Fruit fly (Drosophila melanogaster): Measurements from ENCODE around the gene Phlpp.

Gene Phlpp

dm6 chr2L:19009130-19009529 is 49.8 kb upstream of the Phlpp start, which contains the start of gene RpL30 (continued):
- TF ChIP-seq Atf-2 (GFP tag; optimal IDR thresholded peaks at IDR 0.05) (peak; percentile 66), sisA (GFP tag; IDR thresholded peaks at IDR 0.05) (peak; percentile 56), gcm2 (GFP tag; optimal IDR thresholded peaks at IDR 0.05) (peak; percentile 87), vvl (GFP tag; IDR thresholded peaks at IDR 0.05) (peak; percentile 97), nmo (GFP tag; optimal IDR thresholded peaks at IDR 0.05) (peak; percentile 88), B-H2 (GFP tag; optimal IDR thresholded peaks at IDR 0.05) (peak; percentile 94), CG12769 (tag; optimal IDR thresholded peaks at IDR 0.05) (peak; percentile 94), lmd (GFP tag; IDR thresholded peaks at IDR 0.05) (peak; percentile 72), CG15514 (GFP tag; optimal IDR thresholded peaks at IDR 0.05) (peak; percentile 96), CG9727 (GFP tag; optimal IDR thresholded peaks at IDR 0.05) (peak; percentile 95), CG9609 (GFP tag; optimal IDR thresholded peaks at IDR 0.05) (peak; percentile 92), CG13624 (GFP tag; optimal IDR thresholded peaks at IDR 0.05) (peak; percentile 95), nerfin-2 (GFP tag; IDR thresholded peaks at IDR 0.05; ENCODE audit: partially characterized antibody) (no peak), CHES-1-like (GFP tag; optimal IDR thresholded peaks at IDR 0.05) (peak; percentile 96), CG2199 (GFP tag; IDR thresholded peaks at IDR 0.05) (peak; percentile 86), sna (GFP tag; IDR thresholded peaks at IDR 0.05; ENCODE audit: partially characterized antibody) (peak; percentile 19; the same call in 1 of the 2 replicates), CG10543 (GFP tag; optimal IDR thresholded peaks at IDR 0.05) (peak; percentile 95), gce (GFP tag; IDR thresholded peaks at IDR 0.05) (peak; percentile 94), vfl (GFP tag; optimal IDR thresholded peaks at IDR 0.05) (peak; percentile 85), CG18599 (GFP tag; optimal IDR thresholded peaks at IDR 0.05) (peak; percentile 96), sr (GFP tag; IDR thresholded peaks at IDR 0.05) (peak; percentile 89), tll (GFP tag; optimal IDR thresholded peaks at IDR 0.05) (peak in 1 of 2 experiments; percentile 23), CG8388 (GFP tag; optimal IDR thresholded peaks at IDR 0.05) (peak; percentile 82), CG7839 (tag; optimal IDR thresholded peaks at IDR 0.05) (peak; percentile 85), Poxn (GFP tag; IDR thresholded peaks at IDR 0.05) (no peak), tgo (GFP tag; IDR thresholded peaks at IDR 0.05) (peak; percentile 81), CG7928 (GFP tag; optimal IDR thresholded peaks at IDR 0.05) (peak; percentile 75), unpg (GFP tag; optimal IDR thresholded peaks at IDR 0.05) (peak; percentile 90), CG3726 (GFP tag; IDR thresholded peaks at IDR 0.05) (peak; percentile 81), Sox102F (GFP tag; optimal IDR thresholded peaks at IDR 0.05) (peak; percentile 59), CG17802 (tag; optimal IDR thresholded peaks at IDR 0.05) (peak; percentile 62), CG16813 (GFP tag; IDR thresholded peaks at IDR 0.05; ENCODE audit: partially characterized antibody) (peak; percentile 54; the same call in 2 of the 3 replicates), prd (optimal IDR thresholded peaks at IDR 0.05) (no peak), prd (GFP tag; IDR thresholded peaks at IDR 0.05) (peak; percentile 71), cato (GFP tag; optimal IDR thresholded peaks at IDR 0.05; ENCODE audit: borderline replicate concordance) (peak; percentile 9), psq (GFP tag; optimal IDR thresholded peaks at IDR 0.05) (peak; percentile 79), slbo (GFP tag; IDR thresholded peaks at IDR 0.05) (peak; percentile 80), CG4404 (GFP tag; IDR thresholded peaks at IDR 0.05) (peak; percentile 52; the same call in 1 of the 2 replicates), CG7372 (GFP tag; IDR thresholded peaks at IDR 0.05) (peak; percentile 43; the same call in 1 of the 2 replicates), cad (GFP tag; optimal IDR thresholded peaks at IDR 0.05) (no peak), yki (optimal IDR thresholded peaks at IDR 0.05) (no peak), pros (GFP tag; optimal IDR thresholded peaks at IDR 0.05) (peak; percentile 31), bsh (GFP tag; optimal IDR thresholded peaks at IDR 0.05) (peak; percentile 81 to 82), CG17385 (GFP tag; optimal IDR thresholded peaks at IDR 0.05) (peak; percentile 99), CG11695 (GFP tag; IDR thresholded peaks at IDR 0.05) (peak; percentile 85), CG10267 (tag; optimal IDR thresholded peaks at IDR 0.05) (peak; percentile 92), Pdp1 (GFP tag; optimal IDR thresholded peaks at IDR 0.05) (peak; percentile 70 to 92), cg (GFP tag; optimal IDR thresholded peaks at IDR 0.05) (no peak), TFAM (GFP tag; optimal IDR thresholded peaks at IDR 0.05) (peak; percentile 69), CG4328 (GFP tag; optimal IDR thresholded peaks at IDR 0.05) (peak; percentile 90)

Measured in whole organism, embryonic.